Fruit fly (Drosophila melanogaster) S2 (cell line): ENCODE results near the gene ago.
A peak's percentile ranks its signal among the peaks of the same experiment; 100 is the strongest.

ENCODE experiments used
- CG8478 ChIP-seq: fragments of >200 bp; optimal IDR thresholded peaks from 2 replicates; lab custom pipeline; 2018
- CTCF ChIP-seq, 2 experiments: fragments of >200 bp; optimal IDR thresholded peaks; 2 replicates each; lab custom pipeline; 2018

Gene ago

DNA sequence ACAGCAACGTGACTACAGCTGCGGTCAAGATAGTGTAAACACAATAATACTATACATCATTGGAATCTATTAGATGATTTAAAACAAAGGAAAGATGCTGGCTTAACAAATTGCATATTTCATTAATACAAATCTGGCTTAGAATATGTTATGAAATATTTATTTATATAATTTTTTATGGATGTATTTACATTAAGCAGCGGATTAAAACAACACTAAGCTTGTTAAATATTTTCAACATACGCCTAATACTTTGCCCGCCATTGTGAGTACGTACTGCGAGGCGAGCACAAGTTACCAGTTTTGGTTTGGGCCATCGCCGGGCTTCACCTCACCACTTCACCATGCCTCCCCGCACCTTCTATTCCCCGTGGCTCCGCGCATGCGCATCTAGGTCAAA, 15.8 kb upstream of the ago start:
- TF ChIP-seq CTCF (optimal IDR thresholded peaks at IDR 0.05; lab: Kevin White, UChicago) (no peak), CG8478 (lab: Kevin White, UChicago) (no peak)

DNA sequence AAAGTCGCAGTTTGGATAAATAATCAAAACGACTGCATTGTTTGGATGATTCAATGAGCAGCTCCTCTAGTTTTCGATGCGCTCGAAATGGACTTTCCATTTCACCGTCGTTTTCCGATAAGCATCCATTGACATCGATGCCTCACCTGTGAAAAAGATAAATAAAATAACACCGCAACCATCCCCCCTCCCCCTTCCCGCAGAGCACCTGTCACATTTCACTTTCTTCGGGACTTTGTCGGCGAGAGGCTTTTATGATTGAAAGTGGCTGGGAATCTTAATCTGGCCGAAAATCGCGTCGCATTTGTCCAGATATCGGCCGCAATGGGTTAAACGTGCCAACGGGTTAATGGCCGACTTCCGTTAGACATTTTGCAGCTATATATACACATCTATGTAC, 15.1 kb upstream of the ago start:
- TF ChIP-seq CG8478 (lab: Kevin White, UChicago) (no peak), CTCF (optimal IDR thresholded peaks at IDR 0.05; lab: Kevin White, UChicago) (no peak)

DNA sequence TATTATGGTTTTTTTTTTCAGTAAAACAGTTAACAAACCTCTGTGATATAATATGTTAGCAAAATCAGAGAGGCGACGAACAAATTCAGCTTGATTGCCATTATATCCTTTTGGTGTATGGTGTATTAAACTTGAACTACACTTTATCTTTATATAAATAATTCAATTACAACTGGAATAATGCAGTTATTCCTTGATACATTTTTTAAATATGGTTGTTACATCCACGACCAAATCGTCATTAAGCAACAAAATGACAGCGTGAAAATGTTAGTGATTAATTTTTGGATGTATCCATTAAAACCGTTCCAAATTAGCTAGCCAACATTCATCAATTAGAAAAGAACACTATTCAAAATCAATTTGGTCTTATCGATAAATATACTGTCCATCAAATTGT, 13.3 kb upstream of the ago start, which contains the start of gene CG33764:
TSS of gene CG33764 (minus strand) at position 101 of the 400 bp plus-strand sequence.
- TF ChIP-seq CG8478 (lab: Kevin White, UChicago), result no peak
- no peak for TF ChIP-seq CTCF (optimal IDR thresholded peaks at IDR 0.05; lab: Kevin White, UChicago)

DNA sequence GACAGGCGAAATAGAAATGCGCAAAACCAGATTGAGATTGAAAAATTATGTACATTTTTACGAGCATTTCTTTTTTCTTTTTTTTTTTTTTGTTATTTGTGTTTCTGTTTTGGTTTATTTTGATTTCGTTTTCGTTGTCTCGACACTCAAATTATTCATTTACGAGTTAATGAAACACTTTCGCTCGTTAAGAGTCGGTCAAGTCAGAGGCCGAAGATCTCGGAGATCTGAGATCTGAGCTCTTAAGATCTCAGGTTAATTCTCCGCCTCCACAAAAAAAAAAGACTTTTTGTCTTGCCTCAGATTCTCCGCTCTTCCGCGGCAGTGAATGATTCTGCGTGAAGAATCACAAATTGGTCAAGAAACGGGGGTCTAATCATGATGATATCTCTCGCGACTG, 11.7 kb upstream of the ago start:
- no peak for TF ChIP-seq CTCF (optimal IDR thresholded peaks at IDR 0.05; lab: Kevin White, UChicago)
- TF ChIP-seq CG8478 (lab: Kevin White, UChicago), result no peak

DNA sequence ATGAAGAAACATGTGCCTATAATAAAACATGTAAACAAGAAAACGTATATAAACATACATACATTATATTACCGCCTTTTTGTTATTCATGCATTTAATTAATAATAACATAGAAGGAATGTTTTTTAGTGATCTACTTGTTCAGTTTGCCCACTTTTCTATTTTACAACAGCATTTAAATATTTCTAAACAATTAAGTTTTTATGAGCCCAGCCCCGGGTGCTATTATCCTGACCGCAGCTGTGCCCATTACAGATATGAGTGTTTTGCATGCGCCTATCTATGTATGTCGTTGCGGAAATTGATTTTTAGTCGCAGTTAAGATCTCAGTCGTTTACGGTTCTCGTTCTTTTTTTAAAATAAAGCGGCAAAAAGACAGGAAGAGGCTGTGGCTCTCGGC, 10.9 kb upstream of the ago start:
- no peak for TF ChIP-seq CG8478 (lab: Kevin White, UChicago)
- TF ChIP-seq CTCF (optimal IDR thresholded peaks at IDR 0.05; lab: Kevin White, UChicago), result no peak

DNA sequence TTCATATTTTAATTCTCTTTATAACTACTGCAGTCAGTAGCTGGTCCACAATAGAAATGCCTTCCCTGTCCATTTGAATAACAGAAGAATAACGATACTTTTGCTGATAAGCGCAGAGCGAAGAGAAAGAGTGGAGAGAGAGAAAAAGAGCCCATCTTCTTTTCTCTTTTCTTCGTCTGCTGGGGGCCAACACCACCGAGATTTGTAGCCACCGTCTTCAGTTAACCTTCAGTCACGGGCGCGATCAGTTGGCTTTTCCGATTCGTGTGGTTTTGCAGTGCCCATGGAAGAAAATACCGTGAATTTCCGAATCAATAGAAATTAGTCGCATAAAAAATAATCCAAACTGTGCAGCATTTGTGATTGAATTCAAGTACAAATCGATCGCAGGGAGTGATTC, 9.4 kb upstream of the ago start, which contains the start of gene CG1273:
TSS of gene CG1273 (plus strand) at position 218 of the 400 bp plus-strand sequence.
- TF ChIP-seq CTCF (optimal IDR thresholded peaks at IDR 0.05; lab: Kevin White, UChicago) (no peak), CG8478 (lab: Kevin White, UChicago) (no peak)

DNA sequence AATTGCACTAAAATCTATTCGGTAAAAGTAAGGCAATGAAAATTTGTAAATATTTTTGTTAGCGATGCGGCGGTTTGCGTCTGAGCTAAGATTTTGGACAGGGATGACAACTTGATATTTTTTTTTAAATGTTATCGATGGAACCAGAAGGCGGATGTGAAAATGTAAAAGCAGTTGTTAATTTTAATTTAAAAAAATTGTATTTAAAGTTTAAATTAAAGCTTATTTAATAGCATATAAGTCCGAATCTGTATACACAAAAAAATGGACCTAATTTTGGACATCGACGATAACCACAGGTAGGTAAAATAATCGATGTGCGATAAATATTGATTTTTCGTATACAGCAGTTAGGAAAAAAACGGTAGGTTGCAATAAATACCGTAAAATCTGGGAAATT, 8.3 kb upstream of the ago start, which contains the start of the genes CG11586 and VhaM9.7-a:
TSS of gene CG11586 (minus strand) at position 87 of the 400 bp plus-strand sequence.
TSS of gene VhaM9.7-a (plus strand) at position 322 of the 400 bp plus-strand sequence.
- TF ChIP-seq CG8478 (lab: Kevin White, UChicago) (no peak), CTCF (optimal IDR thresholded peaks at IDR 0.05; lab: Kevin White, UChicago) (no peak)

DNA sequence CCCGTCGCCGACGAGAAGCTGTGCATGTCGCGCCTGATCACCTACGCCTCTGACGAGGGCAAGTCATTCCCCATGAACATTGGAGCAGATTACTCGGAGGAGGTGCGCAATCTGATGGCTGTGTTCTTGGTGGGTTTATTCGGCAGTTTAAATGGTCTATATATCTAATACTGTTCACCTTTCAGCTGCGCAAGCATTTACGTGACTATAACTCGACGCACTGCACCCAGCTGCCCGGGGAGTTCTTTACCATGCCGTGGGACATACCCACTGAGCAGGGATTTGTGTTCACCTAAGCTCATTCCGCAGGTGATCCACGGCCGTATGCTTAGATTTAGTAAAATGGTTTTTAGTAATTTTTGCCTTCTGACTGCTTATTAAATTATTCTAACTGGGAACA, 7.1 kb upstream of the ago start:
- TF ChIP-seq CTCF (optimal IDR thresholded peaks at IDR 0.05; lab: Kevin White, UChicago), result no peak
- no peak for TF ChIP-seq CG8478 (lab: Kevin White, UChicago)

DNA sequence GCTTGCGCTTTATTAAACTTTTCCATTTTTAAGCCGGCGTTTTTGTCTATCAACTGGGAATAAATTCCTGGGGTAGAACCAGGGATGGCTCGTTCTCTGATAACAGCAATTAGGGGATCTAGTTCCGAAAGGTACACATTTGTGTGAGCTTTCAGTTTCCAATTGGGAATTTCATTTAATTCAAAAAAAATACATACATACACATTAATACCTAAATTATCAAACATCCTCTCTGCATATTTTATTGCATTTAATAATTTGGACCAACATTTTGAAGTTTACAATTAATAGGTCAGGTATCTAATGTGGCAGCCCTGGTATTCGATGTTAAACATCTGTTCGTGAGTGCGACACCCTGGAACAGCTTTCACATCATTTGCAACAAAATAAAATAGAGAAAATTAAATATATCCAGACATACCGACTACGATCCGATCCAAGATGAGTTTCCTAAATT, 5.0 kb upstream of the ago start, which contains the start of the genes CG15011 and CG1309:
TSS of gene CG15011 (minus strand) at position 51 of the 457 bp plus-strand sequence.
TSS of gene CG1309 (plus strand) at position 329 of the 457 bp plus-strand sequence.
- peak in 1 of 2 experiments; percentile 2 for TF ChIP-seq CTCF (optimal IDR thresholded peaks at IDR 0.05; lab: Kevin White, UChicago)
- no peak for TF ChIP-seq CG8478 (lab: Kevin White, UChicago)

DNA sequence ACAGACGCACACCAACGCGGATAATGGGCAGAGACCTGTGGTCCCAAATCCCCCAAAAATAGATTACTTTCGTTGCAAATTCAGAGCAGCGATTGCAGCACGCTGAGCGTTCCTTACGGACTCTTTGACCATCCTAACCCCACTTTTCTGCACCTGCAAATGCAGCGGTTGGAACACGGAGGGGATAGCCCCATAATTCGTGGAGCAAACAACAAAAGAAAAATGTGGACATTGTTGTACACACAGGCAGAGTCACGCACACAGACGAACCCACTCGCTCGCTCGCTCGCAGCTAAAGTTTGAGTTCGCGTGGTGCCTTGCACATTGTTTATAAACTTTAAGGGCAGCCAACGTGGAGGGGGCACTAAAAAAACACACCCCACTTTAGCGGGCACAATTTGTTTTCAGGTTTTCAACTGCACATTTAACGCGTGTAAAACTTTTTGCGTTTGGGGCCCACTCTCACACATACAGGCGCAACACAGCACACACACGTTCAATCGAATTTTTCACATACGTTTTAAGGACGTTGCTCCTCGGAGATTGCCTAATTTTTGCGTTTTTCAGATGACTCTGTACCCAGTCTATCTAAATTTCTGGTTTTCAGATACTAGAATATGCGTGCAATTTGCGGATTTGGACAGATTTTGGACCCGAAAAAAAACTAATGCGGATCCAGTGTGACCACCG, 350 bp downstream of the ago start:
- TF ChIP-seq CG8478 (lab: Kevin White, UChicago) (no peak), CTCF (optimal IDR thresholded peaks at IDR 0.05; lab: Kevin White, UChicago) (no peak)

DNA sequence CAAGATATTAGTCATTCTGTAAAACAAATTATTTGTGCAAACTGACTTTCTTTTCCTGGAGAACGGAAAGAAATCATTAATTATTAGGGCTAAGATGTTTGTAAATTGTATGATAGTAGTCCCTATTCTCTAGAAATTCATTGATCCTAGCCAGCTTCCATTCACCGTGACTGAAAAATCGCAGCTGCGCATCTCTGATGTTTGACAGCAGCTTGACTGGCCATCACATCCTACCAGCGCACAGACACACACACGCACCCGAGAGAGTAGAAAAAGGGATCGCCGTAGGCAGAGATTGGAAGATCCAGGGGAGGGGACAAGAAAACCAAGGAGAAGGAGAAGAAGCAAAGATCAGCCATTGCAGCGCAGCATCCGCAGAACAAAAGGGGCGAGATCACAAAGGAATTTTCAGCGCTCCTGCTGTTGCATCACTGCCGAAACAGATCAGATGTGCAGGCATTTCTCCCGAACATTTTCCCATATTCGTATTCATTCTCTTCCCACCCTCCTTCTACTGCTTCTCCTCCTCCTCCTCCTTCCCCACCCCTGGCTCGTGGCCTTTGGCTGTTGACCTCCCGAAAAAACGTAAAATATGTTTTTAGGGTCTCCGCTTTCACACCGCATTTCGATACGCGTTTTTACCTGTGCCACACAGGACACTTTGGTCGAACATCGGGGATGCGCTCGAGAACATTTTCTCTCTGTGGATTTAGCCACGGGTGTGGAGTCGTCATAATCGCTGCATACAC, 1.1 kb downstream of the ago start:
- TF ChIP-seq CTCF (optimal IDR thresholded peaks at IDR 0.05; lab: Kevin White, UChicago) (no peak), CG8478 (lab: Kevin White, UChicago) (no peak)

DNA sequence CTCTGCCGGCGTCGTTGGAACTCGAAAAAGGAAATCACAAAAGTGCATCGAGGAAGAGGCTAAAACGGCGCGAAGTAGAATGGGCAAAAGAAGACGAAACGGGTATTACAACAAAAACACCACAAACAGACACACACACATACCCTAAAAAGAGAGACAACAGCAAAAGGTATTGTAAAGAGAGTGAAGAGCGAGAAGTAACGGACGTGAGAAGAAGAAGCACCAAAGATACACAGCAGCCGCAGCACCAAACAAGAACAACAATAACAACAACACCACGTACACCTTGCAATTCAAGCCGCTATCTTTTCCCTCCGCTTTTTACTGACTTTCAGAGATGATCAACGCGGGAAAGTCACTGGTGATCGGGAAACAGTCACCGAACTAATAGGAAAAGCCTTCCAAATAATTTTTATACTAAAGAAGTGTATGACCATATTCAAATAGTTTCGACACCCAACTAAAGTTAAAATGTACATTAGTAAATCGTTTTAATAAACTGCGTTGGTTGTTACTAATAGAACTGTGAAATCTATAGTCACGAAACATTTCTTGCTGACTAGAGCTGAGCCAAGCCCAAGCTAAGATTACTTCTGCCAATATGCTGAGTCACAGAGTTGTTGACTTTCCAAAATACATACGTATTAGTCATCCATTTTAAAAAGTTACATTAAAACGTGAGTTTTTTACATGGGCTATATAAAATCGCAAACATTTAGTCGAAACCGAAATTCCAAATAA, 1.8 kb downstream of the ago start:
- TF ChIP-seq CTCF (optimal IDR thresholded peaks at IDR 0.05; lab: Kevin White, UChicago), result no peak
- no peak for TF ChIP-seq CG8478 (lab: Kevin White, UChicago)

DNA sequence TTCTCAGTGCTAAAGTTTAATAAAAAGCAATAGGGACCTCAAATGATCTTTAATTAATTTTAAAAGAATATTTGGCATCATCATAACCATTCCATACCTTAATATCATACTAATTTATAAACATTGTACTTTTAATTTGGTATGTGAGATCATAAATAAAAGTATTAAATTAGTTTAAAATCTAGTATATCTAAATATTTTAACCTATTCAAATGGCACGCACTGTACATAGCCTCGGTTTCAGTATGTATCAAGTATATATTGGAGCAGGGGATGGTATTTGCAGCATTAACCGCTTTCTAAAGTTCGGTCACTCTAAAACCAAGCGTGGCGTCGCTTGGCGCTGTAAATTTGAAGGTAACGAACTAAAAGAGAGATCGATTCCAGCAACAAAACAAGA, 11.7 kb downstream of the ago start, which contains the start of gene pav:
TSS of gene pav (plus strand) at position 307 of the 400 bp plus-strand sequence.
- TF ChIP-seq CG8478 (lab: Kevin White, UChicago) (no peak), CTCF (optimal IDR thresholded peaks at IDR 0.05; lab: Kevin White, UChicago) (no peak)
